Worm (Caenorhabditis elegans) whole organism, late embryonic: ENCODE results near the gene gstk-2.

Source experiments
- K09A11.1 ChIP-seq: sonication (generic microtip); optimal IDR thresholded peaks from 2 replicates; lab custom pipeline; 2017; ENCODE audit warnings: antibody characterized with exemption, mild to moderate bottlenecking, missing genetic modification characterization, missing compliant biosample characterization; ENCODE audit not compliant: insufficient read depth
- ama-1 ChIP-seq: fragments of 150-350 bp; optimal IDR thresholded peaks from 2 replicates; lab custom pipeline; 2014
- ceh-31 ChIP-seq: sonication (generic microtip); optimal IDR thresholded peaks from 2 replicates; lab custom pipeline; 2016; ENCODE audit warnings: missing genetic modification characterization, missing compliant biosample characterization
- ceh-48 ChIP-seq: sonication (generic microtip); optimal IDR thresholded peaks from 2 replicates; lab custom pipeline; 2016; ENCODE audit warnings: missing genetic modification characterization, inconsistent platforms, missing compliant biosample characterization
- ceh-6 ChIP-seq: fragments of 200-800 bp; sonication (Bioruptor generic); optimal IDR thresholded peaks from 2 replicates; lab custom pipeline; 2018; ENCODE audit warnings: mild to moderate bottlenecking, missing genetic modification characterization, missing compliant biosample characterization
- ceh-9 ChIP-seq: sonication (generic microtip); optimal IDR thresholded peaks from 2 replicates; lab custom pipeline; 2016; ENCODE audit warnings: mild to moderate bottlenecking, missing genetic modification characterization, inconsistent platforms, missing compliant biosample characterization
- lim-6 ChIP-seq: sonication (generic microtip); optimal IDR thresholded peaks from 2 replicates; lab custom pipeline; 2016; ENCODE audit warnings: missing genetic modification characterization, missing compliant biosample characterization
- lin-11 ChIP-seq: fragments of 200-800 bp; sonication (Bioruptor generic); optimal IDR thresholded peaks from 2 replicates; lab custom pipeline; 2018; ENCODE audit warnings: mild to moderate bottlenecking, missing genetic modification characterization, missing compliant biosample characterization
- pax-1 ChIP-seq: fragments of 150-350 bp; optimal IDR thresholded peaks from 2 replicates; lab custom pipeline; 2014; ENCODE audit warnings: missing biosample characterization, missing genetic modification characterization
- pros-1 ChIP-seq: fragments of 150-350 bp; optimal IDR thresholded peaks from 2 replicates; lab custom pipeline; 2014; ENCODE audit warnings: missing biosample characterization, missing genetic modification reagents, missing genetic modification characterization
- unc-3 ChIP-seq, 2 experiments: fragments of 200-800 bp in 1 of 2; sonication (Bioruptor generic) in 1 of 2; sonication (generic microtip) in 1 of 2; conservative IDR thresholded peaks in 1 of 2; optimal IDR thresholded peaks in 1 of 2; 2 replicates each; pipeline versions ENCODE4 v1.3.6 to Lab custom; 2016 to 2022; ENCODE audit warnings: missing compliant biosample characterization in 2 of 2, missing genetic modification characterization in 2 of 2, missing genetic modification reagents in 1 of 2
- zip-5 ChIP-seq: sonication (generic microtip); optimal IDR thresholded peaks from 2 replicates; lab custom pipeline; 2016; ENCODE audit warnings: missing genetic modification characterization, missing compliant biosample characterization

DNA sequence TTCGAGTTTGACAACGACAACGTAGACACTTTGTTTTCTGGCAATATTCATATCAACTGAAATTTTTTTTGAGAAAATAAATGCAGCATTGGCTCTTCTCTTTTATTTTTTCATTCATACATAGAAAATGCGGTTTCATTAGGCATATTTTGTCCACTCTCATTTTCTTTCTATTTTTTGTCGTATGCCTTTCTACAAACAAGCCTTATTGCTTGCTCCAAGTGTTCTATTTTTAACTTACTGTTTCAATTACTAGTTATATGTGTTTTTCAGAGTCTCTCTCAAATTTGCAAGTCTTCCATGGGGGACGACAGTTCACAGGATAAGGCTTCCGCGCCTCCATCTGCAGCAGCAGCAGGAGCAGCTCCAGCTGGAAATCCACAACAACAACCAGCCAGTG lies 36.1 kb downstream of the gstk-2 start, which contains the start of gene kcc-1:
- no peak for TF ChIP-seq pax-1 (tag; lab: Kevin White, UChicago)
- no peak for TF ChIP-seq K09A11.1
- no peak for TF ChIP-seq unc-3 (GFP tag; conservative IDR thresholded peaks at IDR 0.05; lab: Robert Waterston, UW)
- no peak for TF ChIP-seq unc-3 (tag; optimal IDR thresholded peaks at IDR 0.05; lab: Kevin White, UChicago)
- TF ChIP-seq ama-1 (lab: Kevin White, UChicago): no peak
- no peak for TF ChIP-seq ceh-9
- TF ChIP-seq ceh-48: no peak
- TF ChIP-seq lim-6 (tag; lab: Kevin White, UChicago): no peak
- no peak for TF ChIP-seq zip-5 (tag; lab: Kevin White, UChicago)
- TF ChIP-seq lin-11 (tag; lab: Kevin White, UChicago): no peak
- TF ChIP-seq ceh-6: no peak
- TF ChIP-seq ceh-31: no peak
- TF ChIP-seq pros-1 (tag; lab: Kevin White, UChicago): no peak
